Worm (Caenorhabditis elegans) whole organism, L3 larva: ENCODE data around the gene elo-3.

Source experiments
- R02D3.7 ChIP-seq: fragments of 150-350 bp; optimal IDR thresholded peaks from 2 replicates; lab custom pipeline; 2014; ENCODE audit warnings: missing biosample characterization, missing genetic modification characterization
- ZK546.5 ChIP-seq: sonication (generic microtip); optimal IDR thresholded peaks from 2 replicates; lab custom pipeline; 2017; ENCODE audit warnings: missing biosample characterization, missing genetic modification characterization
- aly-2 ChIP-seq: fragments of 150-350 bp; optimal IDR thresholded peaks from 2 replicates; lab custom pipeline; 2014; ENCODE audit warnings: missing biosample characterization, missing genetic modification characterization
- ama-1 ChIP-seq: fragments of 150-350 bp; optimal IDR thresholded peaks from 2 replicates; lab custom pipeline; 2018
- ceh-16 ChIP-seq: sonication (generic microtip); optimal IDR thresholded peaks from 2 replicates; lab custom pipeline; 2017; ENCODE audit warnings: missing biosample characterization, missing genetic modification characterization
- ceh-82 ChIP-seq: fragments of 150-350 bp; optimal IDR thresholded peaks from 2 replicates; lab custom pipeline; 2014; ENCODE audit warnings: missing biosample characterization, missing genetic modification characterization
- ceh-9 ChIP-seq: sonication (generic microtip); optimal IDR thresholded peaks from 2 replicates; lab custom pipeline; 2018; ENCODE audit warnings: missing biosample characterization, missing genetic modification characterization
- daf-12 ChIP-seq: fragments of 150-350 bp; optimal IDR thresholded peaks from 2 replicates; lab custom pipeline; 2014; ENCODE audit warnings: missing biosample characterization, missing genetic modification reagents, missing genetic modification characterization
- egl-27 ChIP-seq: sonication (generic microtip); optimal IDR thresholded peaks from 4 replicates; lab custom pipeline; 2017; ENCODE audit warnings: missing biosample characterization, missing genetic modification reagents, missing genetic modification characterization
- elt-2 ChIP-seq: sonication (generic microtip); optimal IDR thresholded peaks from 2 replicates; lab custom pipeline; 2016; ENCODE audit warnings: missing genetic modification reagents, mild to moderate bottlenecking, missing genetic modification characterization, missing compliant biosample characterization
- elt-3 ChIP-seq, 3 experiments: fragments of 150-350 bp in 1 of 3; sonication (generic microtip) in 2 of 3; optimal IDR thresholded peaks; 2 replicates in 2 of 3; 4 replicates in 1 of 3; lab custom pipeline; 2014 to 2017; ENCODE audit warnings: missing biosample characterization in 3 of 3, missing genetic modification characterization in 3 of 3
- fkh-10 ChIP-seq: sonication (generic microtip); optimal IDR thresholded peaks from 2 replicates; lab custom pipeline; 2017; ENCODE audit warnings: missing biosample characterization, missing genetic modification reagents, missing genetic modification characterization
- fos-1 ChIP-seq: fragments of 150-350 bp; optimal IDR thresholded peaks from 2 replicates; lab custom pipeline; 2014; ENCODE audit warnings: missing biosample characterization, missing genetic modification characterization
- hmg-11 ChIP-seq: sonication (generic microtip); optimal IDR thresholded peaks from 2 replicates; lab custom pipeline; 2016; ENCODE audit warnings: missing genetic modification characterization, missing compliant biosample characterization
- lin-15B ChIP-seq: fragments of 150-350 bp; optimal IDR thresholded peaks from 2 replicates; lab custom pipeline; 2014; ENCODE audit warnings: missing biosample characterization, missing genetic modification characterization
- lsy-12 ChIP-seq: sonication (generic microtip); optimal IDR thresholded peaks from 2 replicates; lab custom pipeline; 2016; ENCODE audit warnings: mild to moderate bottlenecking, missing genetic modification characterization, missing compliant biosample characterization
- mml-1 ChIP-seq: fragments of 150-350 bp; sonication (generic microtip); optimal IDR thresholded peaks from 3 replicates; lab custom pipeline; 2014; ENCODE audit warnings: missing biosample characterization, missing genetic modification characterization
- nhr-12 ChIP-seq: fragments of 150-350 bp; optimal IDR thresholded peaks from 2 replicates; lab custom pipeline; 2014; ENCODE audit warnings: missing biosample characterization, missing genetic modification characterization
- nhr-237 ChIP-seq: fragments of 150-350 bp; optimal IDR thresholded peaks from 2 replicates; lab custom pipeline; 2014; ENCODE audit warnings: missing biosample characterization, missing genetic modification characterization
- nhr-25 ChIP-seq: sonication (generic microtip); optimal IDR thresholded peaks from 2 replicates; lab custom pipeline; 2017; ENCODE audit warnings: missing biosample characterization, missing genetic modification characterization
- nhr-28 ChIP-seq: fragments of 150-350 bp; optimal IDR thresholded peaks from 2 replicates; lab custom pipeline; 2014; ENCODE audit warnings: missing biosample characterization, missing genetic modification characterization
- nhr-43 ChIP-seq: sonication (generic microtip); optimal IDR thresholded peaks from 2 replicates; lab custom pipeline; 2016; ENCODE audit warnings: mild to moderate bottlenecking, missing genetic modification characterization, missing compliant biosample characterization; ENCODE audit not compliant: poor library complexity, severe bottlenecking
- nhr-67 ChIP-seq: fragments of 150-350 bp; optimal IDR thresholded peaks from 2 replicates; lab custom pipeline; 2014; ENCODE audit warnings: missing biosample characterization, missing genetic modification characterization
- nhr-76 ChIP-seq: fragments of 150-350 bp; sonication (generic microtip); optimal IDR thresholded peaks from 5 replicates; lab custom pipeline; 2014; ENCODE audit warnings: missing biosample characterization, missing genetic modification characterization
- nhr-77 ChIP-seq: fragments of 150-350 bp; optimal IDR thresholded peaks from 2 replicates; lab custom pipeline; 2014; ENCODE audit warnings: missing biosample characterization, missing genetic modification characterization
- pha-4 ChIP-seq: fragments of 150-350 bp; optimal IDR thresholded peaks from 2 replicates; lab custom pipeline; 2014; ENCODE audit warnings: missing biosample characterization, missing genetic modification reagents, missing genetic modification characterization
- pqm-1 ChIP-seq: fragments of 150-350 bp; optimal IDR thresholded peaks from 2 replicates; lab custom pipeline; 2017; ENCODE audit warnings: missing biosample characterization, missing genetic modification characterization, inconsistent platforms
- sea-2 ChIP-seq: fragments of 150-350 bp; sonication (generic microtip); optimal IDR thresholded peaks from 4 replicates; lab custom pipeline; 2014; ENCODE audit warnings: missing biosample characterization, missing genetic modification reagents, missing genetic modification characterization
- snpc-4 ChIP-seq: fragments of 150-350 bp; optimal IDR thresholded peaks from 2 replicates; lab custom pipeline; 2014; ENCODE audit warnings: missing biosample characterization, missing genetic modification characterization
- tbx-2 ChIP-seq: sonication (generic microtip); optimal IDR thresholded peaks from 2 replicates; lab custom pipeline; 2016; ENCODE audit warnings: mild to moderate bottlenecking, missing genetic modification characterization, missing compliant biosample characterization
- unc-39 ChIP-seq: sonication (generic microtip); optimal IDR thresholded peaks from 4 replicates; lab custom pipeline; 2017; ENCODE audit warnings: missing biosample characterization, missing genetic modification characterization
- unc-62 ChIP-seq: fragments of 150-350 bp; sonication (generic microtip); optimal IDR thresholded peaks from 4 replicates; lab custom pipeline; 2014; ENCODE audit warnings: missing biosample characterization, missing genetic modification reagents, missing genetic modification characterization
- zag-1 ChIP-seq: fragments of 150-350 bp; optimal IDR thresholded peaks from 2 replicates; lab custom pipeline; 2014; ENCODE audit warnings: missing biosample characterization, missing genetic modification characterization
- ztf-11 ChIP-seq: fragments of 150-350 bp; optimal IDR thresholded peaks from 2 replicates; lab custom pipeline; 2014; ENCODE audit warnings: missing biosample characterization, missing genetic modification characterization

Gene elo-3

DNA sequence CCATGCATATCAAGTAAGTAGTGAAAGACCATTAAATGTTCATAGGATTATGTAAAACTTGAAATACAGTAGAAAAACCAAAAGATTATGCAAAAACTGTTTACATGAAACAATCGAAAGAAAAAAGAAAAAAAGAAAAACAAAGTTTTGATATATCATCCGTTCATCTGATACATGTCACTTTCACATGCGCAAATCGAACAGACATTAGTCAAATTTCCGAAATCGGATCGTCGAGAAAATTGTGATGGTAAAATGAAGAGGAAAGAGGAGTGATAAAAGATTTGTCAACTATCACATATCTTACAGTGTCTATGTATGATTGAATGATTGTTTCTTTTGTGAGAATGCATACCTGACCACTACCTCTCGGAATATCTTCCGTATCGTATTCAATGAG is 28.6 kb upstream of the elo-3 start:
- TF ChIP-seq unc-39 (tag; lab: Kevin White, UChicago): no peak
- TF ChIP-seq nhr-43: no peak
- TF ChIP-seq pqm-1 (tag; lab: Kevin White, UChicago): no peak
- no peak for TF ChIP-seq mml-1 (tag; lab: Kevin White, UChicago)
- TF ChIP-seq fos-1 (tag; lab: Kevin White, UChicago): no peak
- TF ChIP-seq lsy-12 (tag; lab: Kevin White, UChicago): no peak
- no peak for TF ChIP-seq ztf-11 (tag; lab: Kevin White, UChicago)
- no peak for TF ChIP-seq daf-12 (tag; lab: Kevin White, UChicago)
- TF ChIP-seq unc-62 (GFP tag; lab: Kevin White, UChicago): no peak
- TF ChIP-seq nhr-67 (tag; lab: Kevin White, UChicago): no peak

DNA sequence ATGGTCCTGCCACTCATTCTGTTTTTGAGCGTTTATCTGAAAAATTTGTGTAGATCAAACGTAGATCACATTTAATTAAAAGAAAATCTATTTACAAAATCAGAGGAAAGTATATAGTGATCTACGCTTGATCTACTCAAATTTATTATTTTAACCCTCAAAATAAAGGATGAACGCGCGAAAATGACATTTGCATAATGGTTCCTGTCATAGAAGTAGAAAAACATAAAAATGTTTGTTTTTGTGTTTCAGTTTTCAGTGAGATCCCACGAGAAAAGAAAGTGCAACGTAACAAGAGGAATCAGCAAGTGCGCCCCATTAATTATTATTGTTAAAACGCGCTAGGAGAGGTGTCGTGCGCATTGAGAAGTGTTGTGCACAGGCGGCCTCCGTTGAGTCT is 26.2 kb upstream of the elo-3 start:
- TF ChIP-seq elt-2 (tag; lab: Kevin White, UChicago) (no peak), tbx-2 (tag; lab: Kevin White, UChicago) (no peak), aly-2 (tag; lab: Kevin White, UChicago) (no peak), nhr-67 (tag; lab: Kevin White, UChicago) (no peak), snpc-4 (tag; lab: Kevin White, UChicago) (no peak), ceh-16 (no peak), nhr-237 (tag; lab: Kevin White, UChicago) (no peak), ama-1 (lab: Kevin White, UChicago) (no peak), ceh-9 (no peak), nhr-76 (tag; lab: Kevin White, UChicago) (no peak), ZK546.5 (tag; lab: Kevin White, UChicago) (no peak), sea-2 (GFP tag; lab: Kevin White, UChicago) (no peak), nhr-25 (tag; lab: Kevin White, UChicago) (no peak), ztf-11 (tag; lab: Kevin White, UChicago) (no peak)

DNA sequence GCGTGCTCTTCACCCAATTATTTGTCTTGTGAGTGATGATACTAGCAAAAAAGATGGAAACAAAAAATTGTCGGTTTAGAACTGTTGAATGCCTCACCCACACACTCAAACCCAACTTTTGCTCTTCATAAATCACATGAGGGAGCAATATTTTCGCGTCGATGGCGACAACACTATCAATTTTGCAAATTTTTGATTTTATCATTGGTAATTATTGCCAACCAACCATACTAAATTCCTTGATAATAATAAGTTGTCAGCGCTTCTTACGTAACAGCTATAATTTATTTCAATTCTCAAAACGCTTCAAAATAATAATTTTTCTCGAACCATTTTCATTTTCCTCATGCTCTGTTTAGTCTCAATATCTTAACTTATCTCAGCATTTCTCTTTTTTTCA is 24.7 kb upstream of the elo-3 start:
- TF ChIP-seq pqm-1 (tag; lab: Kevin White, UChicago): peak; percentile 27
- TF ChIP-seq elt-2 (tag; lab: Kevin White, UChicago): peak; percentile 62
- TF ChIP-seq ama-1 (lab: Kevin White, UChicago): no peak
- no peak for TF ChIP-seq elt-3 (tag; optimal IDR thresholded peaks at IDR 0.05; lab: Kevin White, UChicago)

DNA sequence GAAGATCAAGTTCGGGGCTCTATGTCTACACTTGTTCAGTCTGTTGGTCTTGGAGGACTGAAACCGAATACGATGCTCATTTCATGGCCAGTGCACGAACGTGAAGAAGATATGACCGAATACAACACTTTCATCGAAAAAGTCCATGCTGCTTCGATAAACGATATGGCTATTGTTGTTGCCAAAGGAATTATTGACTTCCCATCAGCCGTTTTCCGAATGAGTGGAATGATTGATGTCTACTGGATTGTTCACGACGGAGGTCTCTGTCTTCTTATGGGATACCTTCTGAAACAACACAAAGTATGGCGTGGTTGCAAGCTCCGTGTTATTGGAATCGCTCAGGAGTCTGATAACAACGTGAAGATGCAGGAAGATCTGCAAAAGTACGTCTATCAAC is 21.3 kb upstream of the elo-3 start:
- no peak for TF ChIP-seq fos-1 (tag; lab: Kevin White, UChicago)
- no peak for TF ChIP-seq nhr-77 (tag; lab: Kevin White, UChicago)
- TF ChIP-seq zag-1 (tag; lab: Kevin White, UChicago): no peak
- TF ChIP-seq daf-12 (tag; lab: Kevin White, UChicago): no peak
- TF ChIP-seq pha-4 (tag; lab: Kevin White, UChicago): no peak
- no peak for TF ChIP-seq elt-3 (tag; optimal IDR thresholded peaks at IDR 0.05; lab: Kevin White, UChicago)
- TF ChIP-seq mml-1 (tag; lab: Kevin White, UChicago): no peak
- no peak for TF ChIP-seq R02D3.7 (tag; lab: Kevin White, UChicago)
- TF ChIP-seq egl-27 (tag; lab: Kevin White, UChicago): no peak

DNA sequence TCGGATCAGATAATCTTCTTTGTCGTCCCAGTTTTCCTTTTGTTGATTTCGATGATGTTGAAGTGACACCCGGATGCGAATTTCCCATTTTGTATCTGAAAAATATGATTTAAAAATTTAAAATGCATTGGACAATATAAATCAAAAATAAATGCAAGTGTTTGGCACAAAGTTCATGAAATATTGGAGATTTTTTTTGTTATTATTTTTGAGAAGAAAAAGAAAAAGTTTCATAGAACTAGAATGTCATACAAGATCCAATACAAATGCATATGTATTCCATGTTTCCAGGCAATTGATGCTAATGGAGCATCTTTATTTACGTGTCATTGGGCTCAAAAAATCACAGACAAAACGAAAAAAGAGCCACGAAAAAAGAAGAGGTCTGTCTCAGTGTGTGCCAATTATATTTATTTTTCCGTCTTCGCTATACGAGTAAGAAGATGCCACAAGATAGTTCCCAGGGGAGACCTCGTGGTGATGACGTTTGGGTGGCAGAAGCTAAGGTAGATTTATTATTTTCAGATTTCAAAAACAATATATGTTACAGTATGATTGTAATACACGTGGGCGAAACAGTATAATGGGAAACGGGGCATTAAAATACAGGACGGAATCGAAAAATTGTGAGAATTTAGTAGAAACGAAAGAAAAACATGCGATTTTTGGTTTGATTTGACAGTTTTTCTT is 18.0 kb upstream of the elo-3 start, which contains the start of the genes glb-23 and R13A1.1:
glb-23 (minus strand) TSS at position 101 of the 690 bp plus-strand sequence.
R13A1.1 (plus strand) TSS at position 640 of the 690 bp plus-strand sequence.
- no peak for TF ChIP-seq nhr-237 (tag; lab: Kevin White, UChicago)
- no peak for TF ChIP-seq tbx-2 (tag; lab: Kevin White, UChicago)
- no peak for TF ChIP-seq nhr-12 (tag; lab: Kevin White, UChicago)
- no peak for TF ChIP-seq mml-1 (tag; lab: Kevin White, UChicago)
- TF ChIP-seq nhr-28 (tag; lab: Kevin White, UChicago): no peak
- no peak for TF ChIP-seq unc-62 (GFP tag; lab: Kevin White, UChicago)
- TF ChIP-seq nhr-77 (tag; lab: Kevin White, UChicago): no peak
- no peak for TF ChIP-seq hmg-11 (tag; lab: Kevin White, UChicago)
- no peak for TF ChIP-seq elt-3 (tag; optimal IDR thresholded peaks at IDR 0.05; lab: Kevin White, UChicago)
- TF ChIP-seq fkh-10 (GFP tag; lab: Kevin White, UChicago): no peak
- TF ChIP-seq lin-15B (tag; lab: Kevin White, UChicago): no peak
- TF ChIP-seq ceh-82 (tag; lab: Kevin White, UChicago): no peak
- TF ChIP-seq nhr-67 (tag; lab: Kevin White, UChicago): no peak
- TF ChIP-seq aly-2 (tag; lab: Kevin White, UChicago): no peak
